Worm (Caenorhabditis elegans) whole organism, mixed stage, embryonic: ENCODE measurements around the gene tric-1B.2.

Experiments used
- M03D4.4 ChIP-seq: sonication (generic microtip); optimal IDR thresholded peaks from 2 replicates; lab custom pipeline; 2017; ENCODE audit warnings: mild to moderate bottlenecking, missing genetic modification characterization, missing compliant biosample characterization
- bed-3 ChIP-seq: fragments of 200-800 bp; sonication (Bioruptor generic); optimal IDR thresholded peaks from 3 replicates; lab custom pipeline; 2018; ENCODE audit warnings: mild to moderate bottlenecking, missing genetic modification characterization, moderate library complexity, missing compliant biosample characterization
- blmp-1 ChIP-seq: fragments of 150-350 bp; optimal IDR thresholded peaks from 2 replicates; lab custom pipeline; 2014; ENCODE audit warnings: missing biosample characterization, missing genetic modification characterization
- ceh-39 ChIP-seq: fragments of 150-350 bp; optimal IDR thresholded peaks from 2 replicates; lab custom pipeline; 2014; ENCODE audit warnings: missing biosample characterization, missing genetic modification characterization
- ceh-43 ChIP-seq: fragments of 200-800 bp; sonication (Bioruptor generic); optimal IDR thresholded peaks from 2 replicates; lab custom pipeline; 2018; ENCODE audit warnings: mild to moderate bottlenecking, missing genetic modification characterization, moderate library complexity, missing compliant biosample characterization
- ceh-83 ChIP-seq: fragments of 200-800 bp; sonication (Bioruptor generic); optimal IDR thresholded peaks from 2 replicates; lab custom pipeline; 2018; ENCODE audit warnings: mild to moderate bottlenecking, missing genetic modification characterization, missing compliant biosample characterization
- ces-1 ChIP-seq: fragments of 150-350 bp; optimal IDR thresholded peaks from 2 replicates; lab custom pipeline; 2014; ENCODE audit warnings: missing biosample characterization, missing genetic modification reagents, missing genetic modification characterization
- cnd-1 ChIP-seq: fragments of 200-800 bp; sonication (Bioruptor generic); optimal IDR thresholded peaks from 2 replicates; lab custom pipeline; 2018; ENCODE audit warnings: mild to moderate bottlenecking, missing genetic modification characterization, missing compliant biosample characterization
- drap-1 ChIP-seq: fragments of 200-800 bp; sonication (Bioruptor generic); optimal IDR thresholded peaks from 3 replicates; lab custom pipeline; 2018; ENCODE audit warnings: mild to moderate bottlenecking, missing genetic modification characterization, missing compliant biosample characterization
- elt-3 ChIP-seq: fragments of 150-350 bp; optimal IDR thresholded peaks from 2 replicates; lab custom pipeline; 2014; ENCODE audit warnings: missing biosample characterization, missing genetic modification characterization
- flh-1 ChIP-seq: fragments of 200-800 bp; sonication (Bioruptor generic); optimal IDR thresholded peaks from 2 replicates; lab custom pipeline; 2018; ENCODE audit warnings: mild to moderate bottlenecking, missing genetic modification characterization, moderate library complexity, missing compliant biosample characterization
- ham-2 ChIP-seq: fragments of 200-800 bp; sonication (Bioruptor generic); optimal IDR thresholded peaks from 2 replicates; lab custom pipeline; 2018; ENCODE audit warnings: mild to moderate bottlenecking, missing genetic modification characterization, missing compliant biosample characterization
- hlh-1 ChIP-seq: fragments of 150-350 bp; optimal IDR thresholded peaks from 2 replicates; lab custom pipeline; 2014; ENCODE audit warnings: missing biosample characterization, missing genetic modification reagents, missing genetic modification characterization
- lin-13 ChIP-seq: fragments of 150-350 bp; optimal IDR thresholded peaks from 2 replicates; lab custom pipeline; 2014; ENCODE audit warnings: missing biosample characterization, missing genetic modification characterization
- lin-32 ChIP-seq: fragments of 200-800 bp; sonication (Bioruptor generic); optimal IDR thresholded peaks from 2 replicates; lab custom pipeline; 2018; ENCODE audit warnings: mild to moderate bottlenecking, missing genetic modification characterization, missing compliant biosample characterization
- lsy-2 ChIP-seq: fragments of 150-350 bp; optimal IDR thresholded peaks from 2 replicates; lab custom pipeline; 2014; ENCODE audit warnings: missing biosample characterization, missing genetic modification characterization
- mab-5 ChIP-seq: fragments of 150-350 bp; optimal IDR thresholded peaks from 2 replicates; lab custom pipeline; 2014; ENCODE audit warnings: missing biosample characterization, missing genetic modification characterization
- mep-1 ChIP-seq: fragments of 150-350 bp; optimal IDR thresholded peaks from 2 replicates; lab custom pipeline; 2017; ENCODE audit warnings: missing biosample characterization, missing genetic modification reagents, missing genetic modification characterization, inconsistent platforms
- mls-2 ChIP-seq: sonication (generic microtip); optimal IDR thresholded peaks from 2 replicates; lab custom pipeline; 2016; ENCODE audit warnings: mild to moderate bottlenecking, missing genetic modification characterization, moderate library complexity, missing compliant biosample characterization
- nhr-2 ChIP-seq: fragments of 150-350 bp; optimal IDR thresholded peaks from 2 replicates; lab custom pipeline; 2014; ENCODE audit warnings: missing biosample characterization, missing genetic modification characterization
- nhr-237 ChIP-seq: fragments of 150-350 bp; optimal IDR thresholded peaks from 2 replicates; lab custom pipeline; 2014; ENCODE audit warnings: missing biosample characterization, missing genetic modification characterization
- nhr-28 ChIP-seq: fragments of 150-350 bp; optimal IDR thresholded peaks from 2 replicates; lab custom pipeline; 2014; ENCODE audit warnings: missing biosample characterization, missing genetic modification characterization
- pha-4 ChIP-seq: fragments of 150-350 bp; optimal IDR thresholded peaks from 2 replicates; lab custom pipeline; 2018; ENCODE audit warnings: missing biosample characterization, missing genetic modification reagents, missing genetic modification characterization
- sem-2 ChIP-seq: fragments of 200-800 bp; sonication (Bioruptor generic); optimal IDR thresholded peaks from 2 replicates; lab custom pipeline; 2018; ENCODE audit warnings: mild to moderate bottlenecking, missing genetic modification characterization, missing compliant biosample characterization
- snpc-4 ChIP-seq: fragments of 150-350 bp; optimal IDR thresholded peaks from 2 replicates; lab custom pipeline; 2014; ENCODE audit warnings: missing biosample characterization, missing genetic modification characterization
- sptf-1 ChIP-seq: sonication (generic microtip); optimal IDR thresholded peaks from 2 replicates; lab custom pipeline; 2017; ENCODE audit warnings: mild to moderate bottlenecking, missing genetic modification characterization, moderate library complexity, missing compliant biosample characterization
- unc-120 ChIP-seq: sonication (generic microtip); optimal IDR thresholded peaks from 2 replicates; lab custom pipeline; 2017; ENCODE audit warnings: missing genetic modification characterization, missing compliant biosample characterization; ENCODE audit not compliant: poor library complexity, severe bottlenecking
- unc-39 ChIP-seq: fragments of 150-350 bp; optimal IDR thresholded peaks from 2 replicates; lab custom pipeline; 2014; ENCODE audit warnings: missing biosample characterization, missing genetic modification characterization
- unc-62 ChIP-seq: fragments of 150-350 bp; optimal IDR thresholded peaks from 2 replicates; lab custom pipeline; 2014; ENCODE audit warnings: missing biosample characterization, missing genetic modification reagents, missing genetic modification characterization
- zip-8 ChIP-seq: fragments of 150-350 bp; optimal IDR thresholded peaks from 2 replicates; lab custom pipeline; 2014; ENCODE audit warnings: missing biosample characterization, missing genetic modification characterization
- ztf-11 ChIP-seq: fragments of 150-350 bp; optimal IDR thresholded peaks from 2 replicates; lab custom pipeline; 2014; ENCODE audit warnings: missing biosample characterization, missing genetic modification characterization

tric-1B.2 gene

ce11 chrII:12260538-12260937 is 18.6 kb downstream of the tric-1B.2 start:
- TF ChIP-seq lin-32 (GFP tag; lab: Kevin White, UChicago) (no peak), nhr-2 (tag; lab: Kevin White, UChicago) (no peak), snpc-4 (tag; lab: Kevin White, UChicago) (no peak), unc-120 (tag; lab: Kevin White, UChicago) (no peak), ham-2 (no peak), M03D4.4 (tag; lab: Kevin White, UChicago) (no peak), ceh-43 (GFP tag; lab: Kevin White, UChicago) (no peak), zip-8 (no peak), sem-2 (GFP tag; lab: Kevin White, UChicago) (no peak), pha-4 (tag; lab: Kevin White, UChicago) (no peak), flh-1 (GFP tag; lab: Kevin White, UChicago) (no peak), ztf-11 (tag; lab: Kevin White, UChicago) (no peak), mep-1 (tag; lab: Kevin White, UChicago) (no peak), elt-3 (tag; lab: Kevin White, UChicago) (no peak), lin-13 (no peak), unc-39 (no peak), blmp-1 (no peak), ces-1 (no peak), drap-1 (no peak)

DNA sequence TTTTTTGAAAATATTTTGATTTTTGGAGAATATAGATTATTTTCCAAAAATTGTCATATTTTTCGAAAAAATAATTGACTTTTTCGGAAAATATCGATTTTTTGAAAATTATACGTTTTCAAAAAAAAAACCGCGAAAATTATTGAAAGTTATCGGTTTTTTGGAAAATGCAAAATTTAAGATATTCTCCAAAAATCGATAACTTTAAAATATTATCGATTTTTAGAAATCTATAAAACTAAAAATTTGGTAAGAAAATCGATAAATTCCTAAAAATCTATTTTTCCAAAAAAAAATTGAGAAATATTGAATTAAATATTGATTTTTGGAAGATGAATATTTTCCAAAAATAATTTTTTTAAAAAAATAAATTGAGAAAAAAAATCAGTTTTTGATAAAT is 22.1 kb downstream of the tric-1B.2 start:
- TF ChIP-seq drap-1 (no peak), mab-5 (tag; lab: Kevin White, UChicago) (no peak), sptf-1 (tag; lab: Kevin White, UChicago) (no peak), lsy-2 (tag; lab: Kevin White, UChicago) (no peak), flh-1 (GFP tag; lab: Kevin White, UChicago) (no peak), nhr-2 (tag; lab: Kevin White, UChicago) (no peak), mls-2 (tag; lab: Kevin White, UChicago) (no peak), unc-62 (GFP tag; lab: Kevin White, UChicago) (no peak), nhr-28 (no peak), blmp-1 (no peak), M03D4.4 (tag; lab: Kevin White, UChicago) (no peak), nhr-237 (no peak), bed-3 (GFP tag; lab: Kevin White, UChicago) (no peak), lin-13 (no peak), ham-2 (no peak), mep-1 (tag; lab: Kevin White, UChicago) (no peak), cnd-1 (tag; lab: Kevin White, UChicago) (no peak), ceh-39 (tag; lab: Kevin White, UChicago) (no peak)

DNA sequence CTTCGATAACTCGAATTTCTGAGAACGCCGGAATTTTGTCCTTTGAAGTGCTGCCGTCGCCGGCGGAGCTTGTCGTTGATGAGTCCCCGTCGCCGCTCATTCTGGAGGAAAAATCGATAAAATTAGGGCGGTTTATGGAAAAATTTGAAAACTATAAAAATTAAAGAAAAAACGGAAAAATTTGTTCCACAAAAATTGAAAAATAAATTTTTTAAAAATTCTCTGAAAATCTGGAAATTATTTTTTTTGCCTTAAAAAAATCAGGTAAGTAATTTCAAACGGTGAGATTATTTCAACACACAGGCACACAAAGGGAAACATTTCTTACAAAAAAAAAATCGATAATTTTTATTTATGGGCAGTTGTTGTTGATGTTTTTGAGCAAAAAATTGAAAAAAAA is 22.7 kb downstream of the tric-1B.2 start, which contains the start of gene parn-2:
parn-2 (minus strand) TSS at position 101 of the 400 bp plus-strand sequence.
- TF ChIP-seq ceh-43 (GFP tag; lab: Kevin White, UChicago) (no peak), ham-2 (no peak), ceh-83 (GFP tag; lab: Kevin White, UChicago) (no peak)
- TF ChIP-seq, all 35 proteins: peak for 0

DNA sequence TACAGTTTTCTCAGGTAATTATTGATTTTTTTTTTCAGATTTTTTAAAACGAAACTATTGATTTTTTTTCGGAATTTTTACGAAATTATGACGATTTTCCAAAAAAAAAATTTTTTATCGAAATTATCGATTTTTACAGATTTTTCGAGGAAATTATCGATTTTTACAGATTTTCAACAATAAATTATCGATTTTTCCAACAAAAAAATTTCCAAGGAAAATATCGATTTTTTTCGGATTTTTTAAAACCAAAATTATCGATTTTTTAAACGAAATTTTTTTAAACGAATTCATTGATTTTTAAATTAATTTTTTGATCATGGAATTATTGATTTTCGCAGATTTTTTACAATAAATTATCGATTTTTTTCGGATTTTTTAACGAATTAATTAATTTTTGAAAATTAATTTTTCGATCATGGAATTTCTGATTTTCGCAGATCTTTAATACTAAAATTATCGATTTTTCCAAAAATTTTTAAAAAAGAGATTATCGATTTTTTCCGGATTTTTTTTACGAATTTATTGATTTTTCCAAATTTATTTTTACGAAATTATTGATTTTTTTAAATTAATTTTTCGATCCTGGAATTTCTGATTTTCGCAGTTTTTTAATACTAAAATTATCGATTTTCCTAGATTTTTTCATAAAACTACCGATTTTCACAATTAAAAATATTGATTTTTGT is 23.5 kb downstream of the tric-1B.2 start:
- TF ChIP-seq unc-120 (tag; lab: Kevin White, UChicago) (no peak), ces-1 (peak; percentile 38)

- no peak for TF ChIP-seq unc-62 (GFP tag; lab: Kevin White, UChicago)
- no peak for TF ChIP-seq lin-13
- no peak for TF ChIP-seq ceh-43 (GFP tag; lab: Kevin White, UChicago)
- no peak for TF ChIP-seq unc-39
- TF ChIP-seq ceh-83 (GFP tag; lab: Kevin White, UChicago): no peak
- no peak for TF ChIP-seq mep-1 (tag; lab: Kevin White, UChicago)
- no peak for TF ChIP-seq cnd-1 (tag; lab: Kevin White, UChicago)
- TF ChIP-seq lin-32 (GFP tag; lab: Kevin White, UChicago): no peak
- TF ChIP-seq ces-1: no peak
- no peak for TF ChIP-seq hlh-1 (tag; lab: Kevin White, UChicago)
- TF ChIP-seq nhr-28: no peak
- TF ChIP-seq nhr-237: no peak
Observed at ce11 chrII:12249042-12249441, 30.1 kb downstream of the tric-1B.2 start, which contains the start of gene tag-276. Gene tag-276, minus strand, starts transcription at chrII:12249142.
